Worm (Caenorhabditis elegans) whole organism, late embryonic: ENCODE measurements around the gene C04E6.12.

Source experiments
- C08G9.2 ChIP-seq: sonication (generic microtip); optimal IDR thresholded peaks from 2 replicates; lab custom pipeline; 2016; ENCODE audit warnings: mild to moderate bottlenecking, missing genetic modification characterization, moderate library complexity, missing compliant biosample characterization
- C38D4.7 ChIP-seq: fragments of 200-800 bp; sonication (Bioruptor generic); optimal IDR thresholded peaks from 2 replicates; lab custom pipeline; 2018; ENCODE audit warnings: mild to moderate bottlenecking, missing genetic modification characterization, moderate library complexity, missing compliant biosample characterization
- K09A11.1 ChIP-seq: sonication (generic microtip); optimal IDR thresholded peaks from 2 replicates; lab custom pipeline; 2017; ENCODE audit warnings: antibody characterized with exemption, mild to moderate bottlenecking, missing genetic modification characterization, missing compliant biosample characterization; ENCODE audit not compliant: insufficient read depth
- T23F11.4 ChIP-seq: fragments of 200-800 bp; sonication (Bioruptor generic); optimal IDR thresholded peaks from 2 replicates; lab custom pipeline; 2018; ENCODE audit warnings: mild to moderate bottlenecking, missing genetic modification characterization, missing compliant biosample characterization
- Y22D7AL.16 ChIP-seq: sonication (generic microtip); optimal IDR thresholded peaks from 2 replicates; lab custom pipeline; 2016; ENCODE audit warnings: missing genetic modification characterization, missing compliant biosample characterization
- ahr-1 ChIP-seq: sonication (generic microtip); optimal IDR thresholded peaks from 2 replicates; lab custom pipeline; 2016; ENCODE audit warnings: missing genetic modification characterization, missing compliant biosample characterization
- ama-1 ChIP-seq: fragments of 150-350 bp; optimal IDR thresholded peaks from 2 replicates; lab custom pipeline; 2014
- ceh-18 ChIP-seq: sonication (generic microtip); optimal IDR thresholded peaks from 2 replicates; lab custom pipeline; 2016; ENCODE audit warnings: missing genetic modification characterization, missing compliant biosample characterization
- ceh-6 ChIP-seq: fragments of 200-800 bp; sonication (Bioruptor generic); optimal IDR thresholded peaks from 2 replicates; lab custom pipeline; 2018; ENCODE audit warnings: mild to moderate bottlenecking, missing genetic modification characterization, missing compliant biosample characterization
- fkh-10 ChIP-seq: fragments of 150-350 bp; optimal IDR thresholded peaks from 2 replicates; lab custom pipeline; 2014; ENCODE audit warnings: missing biosample characterization, missing genetic modification reagents, missing genetic modification characterization
- gmeb-2 ChIP-seq: sonication (generic microtip); optimal IDR thresholded peaks from 2 replicates; lab custom pipeline; 2016; ENCODE audit warnings: missing genetic modification characterization, inconsistent platforms, missing compliant biosample characterization
- hlh-15 ChIP-seq: sonication (generic microtip); optimal IDR thresholded peaks from 2 replicates; lab custom pipeline; 2016; ENCODE audit warnings: missing genetic modification characterization, missing compliant biosample characterization
- hlh-6 ChIP-seq: sonication (generic microtip); optimal IDR thresholded peaks from 2 replicates; lab custom pipeline; 2016; ENCODE audit warnings: missing genotype, missing genetic modification characterization, missing compliant biosample characterization
- madf-2 ChIP-seq: sonication (generic microtip); optimal IDR thresholded peaks from 2 replicates; lab custom pipeline; 2017; ENCODE audit warnings: missing genetic modification characterization, missing compliant biosample characterization
- mec-3 ChIP-seq: sonication (generic microtip); optimal IDR thresholded peaks from 2 replicates; lab custom pipeline; 2016; ENCODE audit warnings: borderline replicate concordance, missing genetic modification characterization, missing compliant biosample characterization
- nfya-1 ChIP-seq: sonication (generic microtip); optimal IDR thresholded peaks from 2 replicates; lab custom pipeline; 2017; ENCODE audit warnings: missing genetic modification characterization, mild to moderate bottlenecking, missing compliant biosample characterization, antibody characterized with exemption, moderate library complexity
- nhr-232 ChIP-seq: sonication (generic microtip); optimal IDR thresholded peaks from 2 replicates; lab custom pipeline; 2016; ENCODE audit warnings: missing genetic modification characterization, missing compliant biosample characterization
- pros-1 ChIP-seq: fragments of 150-350 bp; optimal IDR thresholded peaks from 2 replicates; lab custom pipeline; 2014; ENCODE audit warnings: missing biosample characterization, missing genetic modification reagents, missing genetic modification characterization
- rnt-1 ChIP-seq: sonication (generic microtip); optimal IDR thresholded peaks from 2 replicates; lab custom pipeline; 2016; ENCODE audit warnings: missing genetic modification characterization, missing compliant biosample characterization
- sox-2 ChIP-seq: fragments of 200-800 bp; sonication (Bioruptor generic); IDR thresholded peaks from 2 replicates; pipeline ENCODE4 v1.3.6; 2022; ENCODE audit warnings: missing genetic modification reagents, missing genetic modification characterization, missing compliant biosample characterization
- sox-4 ChIP-seq: sonication (generic microtip); optimal IDR thresholded peaks from 2 replicates; lab custom pipeline; 2017; ENCODE audit warnings: mild to moderate bottlenecking, missing genetic modification characterization, inconsistent platforms, missing compliant biosample characterization
- syd-9 ChIP-seq: sonication (generic microtip); optimal IDR thresholded peaks from 2 replicates; lab custom pipeline; 2016; ENCODE audit warnings: mild to moderate bottlenecking, missing genetic modification characterization, moderate library complexity, missing compliant biosample characterization
- tbx-2 ChIP-seq: sonication (generic microtip); optimal IDR thresholded peaks from 2 replicates; lab custom pipeline; 2016; ENCODE audit warnings: missing genetic modification characterization, missing compliant biosample characterization
- unc-42 ChIP-seq: sonication (generic microtip); optimal IDR thresholded peaks from 2 replicates; lab custom pipeline; 2016; ENCODE audit warnings: missing genotype, missing genetic modification characterization, missing compliant biosample characterization
- unc-55 ChIP-seq: sonication (generic microtip); optimal IDR thresholded peaks from 2 replicates; lab custom pipeline; 2017; ENCODE audit warnings: missing biosample characterization, missing genetic modification reagents, missing genetic modification characterization

C04E6.12 gene

ce11 chrV:5919887-5920286 is at the start of gene C04E6.12:
Gene C04E6.12 (minus strand): TSS chrV:5919987.
- no peak for TF ChIP-seq Y22D7AL.16 (tag; lab: Kevin White, UChicago)

- TF ChIP-seq unc-42 (tag; lab: Kevin White, UChicago) = peak; percentile 32
- TF ChIP-seq ceh-18 (tag; lab: Kevin White, UChicago) = peak; percentile 8
- peak; percentile 43 for TF ChIP-seq unc-55 (GFP tag; lab: Kevin White, UChicago)
- no peak for TF ChIP-seq hlh-15 (tag; lab: Kevin White, UChicago)
- TF ChIP-seq pros-1 (tag; lab: Kevin White, UChicago) = no peak
Observed at ce11 chrV:5964658-5965178, 44.9 kb upstream of the C04E6.12 start.

- TF ChIP-seq C38D4.7 (GFP tag; lab: Kevin White, UChicago) (no peak), sox-2 (GFP tag; lab: Robert Waterston, UW) (no peak), nfya-1 (peak; percentile 20), hlh-6 (tag; lab: Kevin White, UChicago) (no peak), unc-42 (tag; lab: Kevin White, UChicago) (peak; percentile 14)
Observed at ce11 chrV:5963696-5964095, 43.9 kb upstream of the C04E6.12 start, which contains the start of gene pcm-1. Gene pcm-1 (minus strand): TSS chrV:5963882.

ce11 chrV:5963092-5963491 is 43.3 kb upstream of the C04E6.12 start:
- TF ChIP-seq unc-42 (tag; lab: Kevin White, UChicago) (peak; percentile 59), ama-1 (lab: Kevin White, UChicago) (no peak), T23F11.4 (GFP tag; lab: Kevin White, UChicago) (no peak)

ce11 chrV:5961516-5961915 is 41.7 kb upstream of the C04E6.12 start, which contains the start of gene mcp-1:
Gene mcp-1 (plus strand): TSS chrV:5961807.
- TF ChIP-seq K09A11.1 (tag; lab: Kevin White, UChicago) (no peak), unc-42 (tag; lab: Kevin White, UChicago) (peak; percentile 85)

ce11 chrV:5955627-5956026 is 35.8 kb upstream of the C04E6.12 start:
- TF ChIP-seq nhr-232 (tag; lab: Kevin White, UChicago) = no peak
- TF ChIP-seq unc-42 (tag; lab: Kevin White, UChicago) = peak; percentile 74

- TF ChIP-seq ceh-6 (GFP tag; lab: Kevin White, UChicago) (no peak), nhr-232 (tag; lab: Kevin White, UChicago) (no peak), C08G9.2 (no peak), madf-2 (tag; lab: Kevin White, UChicago) (no peak), sox-2 (GFP tag; lab: Robert Waterston, UW) (no peak), tbx-2 (no peak), sox-4 (no peak), gmeb-2 (tag; lab: Kevin White, UChicago) (no peak), syd-9 (tag; lab: Kevin White, UChicago) (no peak), ama-1 (lab: Kevin White, UChicago) (no peak)
Observed at ce11 chrV:5954747-5955146, 35.0 kb upstream of the C04E6.12 start, which contains the start of gene M03F8.6. Gene M03F8.6 (minus strand): TSS chrV:5954847.

- TF ChIP-seq nfya-1 (peak; percentile 75), sox-4 (no peak)
Observed at ce11 chrV:5953086-5953485, 33.3 kb upstream of the C04E6.12 start.

ce11 chrV:5951133-5951532 is 31.3 kb upstream of the C04E6.12 start, which contains the start of gene M03F8.1:
Gene M03F8.1 (plus strand): TSS chrV:5951433.
- no peak for TF ChIP-seq mec-3
- TF ChIP-seq unc-42 (tag; lab: Kevin White, UChicago) = no peak
- TF ChIP-seq C08G9.2 = no peak
- no peak for TF ChIP-seq ahr-1 (tag; lab: Kevin White, UChicago)
- TF ChIP-seq fkh-10 (GFP tag; lab: Kevin White, UChicago) = no peak
- TF ChIP-seq nhr-232 (tag; lab: Kevin White, UChicago) = no peak
- TF ChIP-seq nfya-1 = no peak
- TF ChIP-seq rnt-1 (tag; lab: Kevin White, UChicago) = no peak
- TF ChIP-seq, all 69 proteins: peak for 0
